Fruit fly (Drosophila melanogaster): ENCODE measurements around the gene CG34132.

CG34132 gene

DNA sequence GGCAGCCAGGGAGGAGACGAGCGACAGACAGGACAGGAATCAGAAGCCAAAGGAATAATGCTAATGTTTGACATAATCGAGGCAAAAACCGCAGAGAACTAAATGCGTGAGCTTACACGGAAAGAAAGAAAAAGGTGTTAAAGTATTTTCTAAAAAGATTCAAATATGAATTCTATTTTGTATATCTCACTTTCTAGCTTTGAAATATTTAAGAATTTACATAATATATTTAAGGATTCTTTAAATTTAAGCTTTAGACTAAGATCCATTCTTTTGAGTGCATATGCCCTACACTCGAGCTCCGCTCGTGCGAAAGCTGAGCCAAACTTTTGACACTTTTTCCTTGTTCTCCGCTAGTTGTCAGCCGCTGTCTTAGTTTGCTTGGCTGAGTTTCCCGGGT lies 45.9 kb downstream of the CG34132 start (continued):
- no peak for TF ChIP-seq CG10431 (GFP tag; optimal IDR thresholded peaks at IDR 0.05)
- TF ChIP-seq lab (GFP tag; optimal IDR thresholded peaks at IDR 0.05): peak; percentile 32
- no peak for TF ChIP-seq CG1233 (GFP tag; optimal IDR thresholded peaks at IDR 0.05)
- TF ChIP-seq nom (GFP tag; optimal IDR thresholded peaks at IDR 0.05): no peak
- TF ChIP-seq CG7839 (tag; optimal IDR thresholded peaks at IDR 0.05): peak; percentile 8
- TF ChIP-seq Fer3 (tag; optimal IDR thresholded peaks at IDR 0.05): no peak
- 0 out of 2 replicates have a peak, but pooled peaks have one; percentile 17 for TF ChIP-seq vvl (GFP tag; IDR thresholded peaks at IDR 0.05)
- TF ChIP-seq MTF-1 (GFP tag; optimal IDR thresholded peaks at IDR 0.05; ENCODE audit: borderline replicate concordance): no peak
- peak in 1 of 2 experiments; percentile 47 for TF ChIP-seq Hr51 (GFP tag; optimal IDR thresholded peaks at IDR 0.05)
- no peak for TF ChIP-seq CG17328 (GFP tag; IDR thresholded peaks at IDR 0.05)
- TF ChIP-seq CG32532 (GFP tag; IDR thresholded peaks at IDR 0.05): 0 out of 2 replicates have a peak, but pooled peaks have one; percentile 15
- TF ChIP-seq dysf (GFP tag; IDR thresholded peaks at IDR 0.05): peak; percentile 51
- no peak for TF ChIP-seq CG6683 (GFP tag; optimal IDR thresholded peaks at IDR 0.05)
- TF ChIP-seq inv (GFP tag; IDR thresholded peaks at IDR 0.05; ENCODE audit: partially characterized antibody): no peak
- TF ChIP-seq Ada2b (GFP tag; IDR thresholded peaks at IDR 0.05): 0 out of 2 replicates have a peak, but pooled peaks have one; percentile 10
- TF ChIP-seq CG3281 (GFP tag; optimal IDR thresholded peaks at IDR 0.05): no peak
- no peak for TF ChIP-seq scrt (GFP tag; optimal IDR thresholded peaks at IDR 0.05)
- peak; percentile 17 for TF ChIP-seq CG13424 (tag; optimal IDR thresholded peaks at IDR 0.05)
- TF ChIP-seq Rx (GFP tag; IDR thresholded peaks at IDR 0.05): no peak
- no peak for TF ChIP-seq Poxn (GFP tag; IDR thresholded peaks at IDR 0.05)
- no peak for TF ChIP-seq CG33557 (GFP tag; optimal IDR thresholded peaks at IDR 0.05)
- 0 out of 3 replicates have a peak, but pooled peaks have one; percentile 20 for TF ChIP-seq so (GFP tag; IDR thresholded peaks at IDR 0.05)
- no peak for TF ChIP-seq CG3995 (GFP tag; optimal IDR thresholded peaks at IDR 0.05)
- TF ChIP-seq Rfx (GFP tag; IDR thresholded peaks at IDR 0.05): 0 out of 2 replicates have a peak, but pooled peaks have one; percentile 4
- TF ChIP-seq CG15269 (tag; optimal IDR thresholded peaks at IDR 0.05): peak; percentile 47
- no peak for TF ChIP-seq ara (GFP tag; IDR thresholded peaks at IDR 0.05)
- TF ChIP-seq pnt (GFP tag; optimal IDR thresholded peaks at IDR 0.05): no peak
- no peak for TF ChIP-seq CG1603 (tag; optimal IDR thresholded peaks at IDR 0.05)
- TF ChIP-seq dmrt99B (tag; optimal IDR thresholded peaks at IDR 0.05): peak; percentile 41
- TF ChIP-seq fd3F (GFP tag; optimal IDR thresholded peaks at IDR 0.05): peak; percentile 0
- TF ChIP-seq BtbVII (GFP tag; optimal IDR thresholded peaks at IDR 0.05): no peak
- peak; percentile 40 for TF ChIP-seq CG11504 (tag; optimal IDR thresholded peaks at IDR 0.05)
- TF ChIP-seq Sry-β (GFP tag; optimal IDR thresholded peaks at IDR 0.05): no peak
- TF ChIP-seq ap (GFP tag; IDR thresholded peaks at IDR 0.05): 0 out of 2 replicates have a peak, but pooled peaks have one; percentile 18
- 0 out of 2 replicates have a peak, but pooled peaks have one; percentile 22 for TF ChIP-seq CG3847 (GFP tag; IDR thresholded peaks at IDR 0.05)
- TF ChIP-seq CG17359 (tag; optimal IDR thresholded peaks at IDR 0.05): peak; percentile 7
- no peak for TF ChIP-seq eve (GFP tag; optimal IDR thresholded peaks at IDR 0.05)
- no peak for TF ChIP-seq CG11456 (GFP tag; IDR thresholded peaks at IDR 0.05)
- peak; percentile 11 for TF ChIP-seq CG12659 (GFP tag; optimal IDR thresholded peaks at IDR 0.05)
- peak; percentile 69 for TF ChIP-seq slbo (GFP tag; IDR thresholded peaks at IDR 0.05)
- no peak for TF ChIP-seq CG18764 (GFP tag; optimal IDR thresholded peaks at IDR 0.05)
- peak; percentile 4 for TF ChIP-seq Meics (GFP tag; optimal IDR thresholded peaks at IDR 0.05)
- no peak for TF ChIP-seq sug (tag; optimal IDR thresholded peaks at IDR 0.05)
- TF ChIP-seq Hmr (GFP tag; optimal IDR thresholded peaks at IDR 0.05): peak; percentile 53
- no peak for TF ChIP-seq CG16779 (GFP tag; IDR thresholded peaks at IDR 0.05)
- no peak for TF ChIP-seq ash1 (GFP tag; optimal IDR thresholded peaks at IDR 0.05)
- 0 out of 2 replicates have a peak, but pooled peaks have one; percentile 29 for TF ChIP-seq Atf6 (GFP tag; IDR thresholded peaks at IDR 0.05)
- no peak for TF ChIP-seq CG6272 (GFP tag; IDR thresholded peaks at IDR 0.05)
- TF ChIP-seq Taf1 (GFP tag; IDR thresholded peaks at IDR 0.05): 0 out of 2 replicates have a peak, but pooled peaks have one; percentile 12
- TF ChIP-seq PHDP (tag; optimal IDR thresholded peaks at IDR 0.05): peak; percentile 26

Measured in whole organism, embryonic.